Worm (Caenorhabditis elegans): ENCODE data around the gene Y62H9A.8.

The Y62H9A.8 gene

DNA sequence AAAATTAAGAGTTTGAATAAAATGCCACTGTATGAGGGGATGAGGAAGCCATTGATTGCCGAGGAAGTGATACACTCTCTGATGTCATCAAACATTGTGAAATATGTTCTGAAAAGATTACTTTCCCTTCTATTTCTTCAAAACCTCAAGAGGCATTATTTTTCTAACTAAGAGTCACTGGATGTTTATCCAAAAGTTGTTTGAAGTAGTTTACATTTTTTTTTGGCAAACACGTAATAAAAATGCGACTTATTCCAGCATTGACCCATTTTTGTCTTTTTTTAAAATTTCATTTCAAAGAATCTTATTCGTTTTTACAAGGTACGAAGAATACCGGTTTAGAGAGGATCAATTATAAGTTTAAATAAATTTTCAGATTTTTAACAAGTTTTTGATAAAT is 15.0 kb upstream of the Y62H9A.8 start, which contains the start of gene Y62H9A.11:
Y62H9A.11 (minus strand) TSS at position 101 of the 400 bp plus-strand sequence.
- TF ChIP-seq unc-62 (GFP tag; optimal IDR thresholded peaks at IDR 0.05) = no peak

- TF ChIP-seq unc-62 (GFP tag; optimal IDR thresholded peaks at IDR 0.05) = no peak
Observed at ce11 chrX:11906626-11907025, 14.4 kb upstream of the Y62H9A.8 start.

ce11 chrX:11902661-11903060 is 10.4 kb upstream of the Y62H9A.8 start, which contains the start of gene Y62H9A.10:
TSS of gene Y62H9A.10 (minus strand) at chrX:11902761.
- TF ChIP-seq unc-62 (GFP tag; optimal IDR thresholded peaks at IDR 0.05) = no peak

- no peak for TF ChIP-seq unc-62 (GFP tag; optimal IDR thresholded peaks at IDR 0.05)
Observed at ce11 chrX:11899031-11899430, 6.8 kb upstream of the Y62H9A.8 start.

DNA sequence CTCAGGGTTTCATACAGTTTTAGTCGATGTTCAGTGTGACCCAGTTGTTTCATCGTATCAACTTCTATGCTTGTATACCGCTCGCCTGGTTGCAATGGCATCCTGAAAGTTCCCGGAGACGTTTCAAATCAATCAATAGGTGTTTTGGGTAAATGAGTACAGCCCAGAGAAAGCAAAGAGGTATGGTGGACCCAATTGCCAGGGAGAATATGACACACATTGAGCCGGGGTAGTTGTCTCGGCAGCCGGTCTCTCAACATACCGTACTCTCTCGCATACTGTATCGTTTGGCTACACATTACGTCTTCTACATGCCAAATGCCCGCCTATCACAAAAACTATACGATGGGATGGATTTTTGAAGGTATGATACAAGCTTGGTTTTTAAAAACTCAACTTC is 5.8 kb upstream of the Y62H9A.8 start, which contains the start of gene Y62H9A.9:
Y62H9A.9 (minus strand) TSS at position 101 of the 400 bp plus-strand sequence.
- no peak for TF ChIP-seq unc-62 (GFP tag; optimal IDR thresholded peaks at IDR 0.05)

ce11 chrX:11896708-11897107 is 4.5 kb upstream of the Y62H9A.8 start:
- no peak for TF ChIP-seq unc-62 (GFP tag; optimal IDR thresholded peaks at IDR 0.05)

- no peak for TF ChIP-seq unc-62 (GFP tag; optimal IDR thresholded peaks at IDR 0.05)
Observed at ce11 chrX:11885577-11885976, 6.7 kb downstream of the Y62H9A.8 start, which contains the start of gene Y62H9A.7. TSS of gene Y62H9A.7 (minus strand) at chrX:11885677.

ce11 chrX:11882800-11883199 is 9.4 kb downstream of the Y62H9A.8 start, which contains the start of the genes Y62H9A.5 and ule-5:
TSS of gene Y62H9A.5 (minus strand) at chrX:11882900.
TSS of gene ule-5 (plus strand) at chrX:11883127.
- no peak for TF ChIP-seq unc-62 (GFP tag; optimal IDR thresholded peaks at IDR 0.05)

ce11 chrX:11879871-11880270 is 12.4 kb downstream of the Y62H9A.8 start, which contains the start of the genes Y62H9A.3 and Y62H9A.4:
TSS of gene Y62H9A.3 (minus strand) at chrX:11879971.
TSS of gene Y62H9A.4 (plus strand) at chrX:11880126.
- TF ChIP-seq unc-62 (GFP tag; optimal IDR thresholded peaks at IDR 0.05) = no peak

DNA sequence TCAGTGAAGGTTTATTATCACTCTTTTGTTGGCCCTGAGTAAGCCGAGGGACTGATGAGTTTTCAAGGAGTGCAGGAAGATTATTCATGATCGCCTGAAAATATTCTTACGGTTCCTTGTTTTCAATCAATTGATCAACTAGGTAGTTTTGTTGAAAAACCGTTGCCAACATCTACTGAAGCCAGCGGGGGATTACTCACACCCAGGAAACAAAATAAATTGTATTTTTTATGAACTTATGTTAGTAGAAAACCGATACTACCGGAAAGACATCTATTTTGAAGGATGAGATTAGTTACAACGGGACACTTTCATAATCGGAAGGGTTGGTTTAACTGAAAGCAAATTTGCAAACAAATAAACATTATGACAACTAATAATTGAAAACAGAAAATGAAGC is 14.1 kb downstream of the Y62H9A.8 start, which contains the start of gene Y62H9A.2:
Y62H9A.2 (minus strand) TSS at position 101 of the 400 bp plus-strand sequence.
- no peak for TF ChIP-seq unc-62 (GFP tag; optimal IDR thresholded peaks at IDR 0.05)

DNA sequence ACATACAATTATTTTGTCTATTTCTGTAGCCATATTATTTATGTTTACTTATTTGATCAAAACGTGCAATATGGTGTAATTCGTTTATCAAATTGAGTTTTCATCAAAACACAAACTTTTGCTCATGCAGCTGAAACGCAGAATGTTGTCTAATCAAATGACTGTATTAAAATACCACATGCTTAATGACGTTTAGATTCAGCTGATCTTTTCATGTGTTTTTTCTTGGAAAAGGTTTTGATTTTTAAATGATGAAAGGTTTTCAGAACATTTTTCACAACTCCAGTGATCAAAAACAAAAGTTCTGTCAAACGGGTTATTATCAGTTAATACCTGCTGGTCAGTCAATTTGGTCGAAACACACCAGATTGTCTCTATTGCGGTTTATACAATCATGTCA is 17.0 kb downstream of the Y62H9A.8 start, which contains the start of gene Y62H9A.1:
Y62H9A.1 (plus strand) TSS at position 282 of the 400 bp plus-strand sequence.
- TF ChIP-seq unc-62 (GFP tag; optimal IDR thresholded peaks at IDR 0.05) = no peak

ce11 chrX:11872210-11872609 is 20.0 kb downstream of the Y62H9A.8 start:
- TF ChIP-seq unc-62 (GFP tag; optimal IDR thresholded peaks at IDR 0.05) = no peak

DNA sequence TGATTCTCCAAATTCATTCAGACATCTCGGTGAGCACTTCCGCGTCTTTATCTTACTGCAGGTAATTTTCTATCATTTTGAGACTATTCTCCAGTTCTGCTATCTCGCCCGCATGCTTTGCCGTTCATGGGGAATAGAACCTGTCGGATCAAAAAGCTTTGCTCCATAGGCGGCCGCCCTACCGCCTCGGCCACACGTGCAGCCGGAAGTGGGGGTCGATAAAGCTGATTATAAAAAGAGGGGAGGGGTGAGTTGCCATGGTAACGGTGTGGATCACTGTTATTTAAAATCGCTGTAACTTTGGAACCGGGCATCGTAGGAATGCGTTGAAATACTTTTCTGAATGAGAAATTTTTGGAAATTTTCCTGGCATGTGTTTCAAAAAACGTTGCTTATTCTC is 21.8 kb downstream of the Y62H9A.8 start:
- no peak for TF ChIP-seq unc-62 (GFP tag; optimal IDR thresholded peaks at IDR 0.05)

DNA sequence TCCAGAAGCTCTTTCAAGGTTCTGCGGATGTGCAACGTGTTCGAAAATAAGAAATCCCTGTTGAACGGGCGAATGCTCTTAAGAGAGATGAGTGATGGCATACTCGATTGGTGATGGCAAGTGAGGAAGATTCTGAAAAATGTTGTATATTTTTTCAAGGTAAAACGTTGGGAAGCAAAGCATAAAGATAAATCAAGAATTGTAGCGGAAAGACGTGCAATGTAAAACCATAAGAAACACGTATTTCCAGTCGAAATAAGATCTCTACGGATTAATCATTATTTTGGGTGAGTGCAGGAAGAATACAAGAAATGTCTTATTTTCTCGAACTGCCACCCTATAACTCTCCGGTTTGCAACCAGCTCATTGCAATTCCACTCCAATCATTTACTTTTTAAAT is 23.0 kb downstream of the Y62H9A.8 start, which contains the start of gene dot-1.2:
dot-1.2 (minus strand) TSS at position 101 of the 400 bp plus-strand sequence.
- no peak for TF ChIP-seq unc-62 (GFP tag; optimal IDR thresholded peaks at IDR 0.05)

DNA sequence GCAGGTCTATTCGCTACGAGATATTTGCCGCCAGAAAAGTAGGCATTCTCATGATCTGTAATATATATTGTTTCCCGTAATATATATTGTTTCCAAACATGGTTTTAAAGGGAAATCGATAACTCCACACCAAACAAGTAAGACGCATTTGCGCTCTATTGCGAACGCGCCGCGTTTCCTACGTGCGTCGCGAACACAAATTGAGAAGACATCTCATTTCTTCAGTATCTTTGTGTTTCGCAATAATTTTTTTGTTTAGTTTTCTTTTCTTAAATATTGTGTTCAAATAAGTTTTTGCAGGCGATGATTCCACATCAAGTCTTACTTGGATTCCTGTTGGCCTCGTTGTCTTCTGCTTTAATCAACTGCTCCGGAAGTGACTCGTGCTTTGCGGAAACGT is 27.1 kb downstream of the Y62H9A.8 start, which contains the start of gene F54F7.6:
F54F7.6 (plus strand) TSS at position 301 of the 400 bp plus-strand sequence.
- TF ChIP-seq unc-62 (GFP tag; optimal IDR thresholded peaks at IDR 0.05) = no peak

ce11 chrX:11863307-11863706 is 28.9 kb downstream of the Y62H9A.8 start, which contains the start of gene F54F7.10:
TSS of gene F54F7.10 (plus strand) at chrX:11863607.
- no peak for TF ChIP-seq unc-62 (GFP tag; optimal IDR thresholded peaks at IDR 0.05)

DNA sequence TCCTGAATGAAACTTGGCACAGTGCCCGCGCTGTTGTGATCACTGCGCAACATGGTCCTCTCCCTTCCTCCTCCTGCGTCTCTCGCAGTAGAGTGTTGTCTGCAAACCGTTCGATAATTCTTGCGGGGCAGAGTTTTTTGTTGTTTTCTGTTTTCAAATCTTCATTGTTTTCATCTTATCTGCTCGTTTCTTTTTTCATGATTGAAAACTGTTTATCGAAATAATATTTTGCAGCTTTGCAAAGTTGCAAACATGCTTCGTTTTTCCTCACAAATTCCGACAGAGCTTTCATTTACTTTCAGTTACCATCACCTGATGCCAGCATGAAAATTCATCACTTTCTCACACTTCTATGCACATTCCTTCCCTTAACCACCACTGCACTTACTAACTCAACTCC is 35.0 kb downstream of the Y62H9A.8 start, which contains the start of gene mes-1:
mes-1 (plus strand) TSS at position 301 of the 400 bp plus-strand sequence.
- TF ChIP-seq unc-62 (GFP tag; optimal IDR thresholded peaks at IDR 0.05) = no peak
